Worm (Caenorhabditis elegans) whole organism, mixed stage, embryonic: ENCODE results near the gene srx-5.

ENCODE experiments used
- M03D4.4 ChIP-seq: sonication (generic microtip); optimal IDR thresholded peaks from 2 replicates; lab custom pipeline; 2017; ENCODE audit warnings: mild to moderate bottlenecking, missing genetic modification characterization, missing compliant biosample characterization
- bed-3 ChIP-seq: fragments of 200-800 bp; sonication (Bioruptor generic); optimal IDR thresholded peaks from 3 replicates; lab custom pipeline; 2018; ENCODE audit warnings: mild to moderate bottlenecking, missing genetic modification characterization, moderate library complexity, missing compliant biosample characterization
- blmp-1 ChIP-seq: fragments of 150-350 bp; optimal IDR thresholded peaks from 2 replicates; lab custom pipeline; 2014; ENCODE audit warnings: missing biosample characterization, missing genetic modification characterization
- ceh-39 ChIP-seq: fragments of 150-350 bp; optimal IDR thresholded peaks from 2 replicates; lab custom pipeline; 2014; ENCODE audit warnings: missing biosample characterization, missing genetic modification characterization
- ceh-43 ChIP-seq: fragments of 200-800 bp; sonication (Bioruptor generic); optimal IDR thresholded peaks from 2 replicates; lab custom pipeline; 2018; ENCODE audit warnings: mild to moderate bottlenecking, missing genetic modification characterization, moderate library complexity, missing compliant biosample characterization
- ceh-83 ChIP-seq: fragments of 200-800 bp; sonication (Bioruptor generic); optimal IDR thresholded peaks from 2 replicates; lab custom pipeline; 2018; ENCODE audit warnings: mild to moderate bottlenecking, missing genetic modification characterization, missing compliant biosample characterization
- ces-1 ChIP-seq: fragments of 150-350 bp; optimal IDR thresholded peaks from 2 replicates; lab custom pipeline; 2014; ENCODE audit warnings: missing biosample characterization, missing genetic modification reagents, missing genetic modification characterization
- cnd-1 ChIP-seq: fragments of 200-800 bp; sonication (Bioruptor generic); optimal IDR thresholded peaks from 2 replicates; lab custom pipeline; 2018; ENCODE audit warnings: mild to moderate bottlenecking, missing genetic modification characterization, missing compliant biosample characterization
- drap-1 ChIP-seq: fragments of 200-800 bp; sonication (Bioruptor generic); optimal IDR thresholded peaks from 3 replicates; lab custom pipeline; 2018; ENCODE audit warnings: mild to moderate bottlenecking, missing genetic modification characterization, missing compliant biosample characterization
- elt-1 ChIP-seq: sonication (generic microtip); optimal IDR thresholded peaks from 2 replicates; lab custom pipeline; 2017; ENCODE audit warnings: missing genetic modification characterization, mild to moderate bottlenecking, missing compliant biosample characterization, antibody characterized with exemption, moderate library complexity, borderline replicate concordance; ENCODE audit not compliant: insufficient read depth
- elt-3 ChIP-seq: fragments of 150-350 bp; optimal IDR thresholded peaks from 2 replicates; lab custom pipeline; 2014; ENCODE audit warnings: missing biosample characterization, missing genetic modification characterization
- ham-2 ChIP-seq: fragments of 200-800 bp; sonication (Bioruptor generic); optimal IDR thresholded peaks from 2 replicates; lab custom pipeline; 2018; ENCODE audit warnings: mild to moderate bottlenecking, missing genetic modification characterization, missing compliant biosample characterization
- hlh-1 ChIP-seq: fragments of 150-350 bp; optimal IDR thresholded peaks from 2 replicates; lab custom pipeline; 2014; ENCODE audit warnings: missing biosample characterization, missing genetic modification reagents, missing genetic modification characterization
- lin-32 ChIP-seq: fragments of 200-800 bp; sonication (Bioruptor generic); optimal IDR thresholded peaks from 2 replicates; lab custom pipeline; 2018; ENCODE audit warnings: mild to moderate bottlenecking, missing genetic modification characterization, missing compliant biosample characterization
- lsy-2 ChIP-seq: fragments of 150-350 bp; optimal IDR thresholded peaks from 2 replicates; lab custom pipeline; 2014; ENCODE audit warnings: missing biosample characterization, missing genetic modification characterization
- mab-5 ChIP-seq: fragments of 150-350 bp; optimal IDR thresholded peaks from 2 replicates; lab custom pipeline; 2014; ENCODE audit warnings: missing biosample characterization, missing genetic modification characterization
- mep-1 ChIP-seq: fragments of 150-350 bp; optimal IDR thresholded peaks from 2 replicates; lab custom pipeline; 2017; ENCODE audit warnings: missing biosample characterization, missing genetic modification reagents, missing genetic modification characterization, inconsistent platforms
- mls-2 ChIP-seq: sonication (generic microtip); optimal IDR thresholded peaks from 2 replicates; lab custom pipeline; 2016; ENCODE audit warnings: mild to moderate bottlenecking, missing genetic modification characterization, moderate library complexity, missing compliant biosample characterization
- nhr-12 ChIP-seq: fragments of 150-350 bp; optimal IDR thresholded peaks from 2 replicates; lab custom pipeline; 2014; ENCODE audit warnings: missing biosample characterization, missing genetic modification characterization
- nhr-2 ChIP-seq: fragments of 150-350 bp; optimal IDR thresholded peaks from 2 replicates; lab custom pipeline; 2014; ENCODE audit warnings: missing biosample characterization, missing genetic modification characterization
- nhr-237 ChIP-seq: fragments of 150-350 bp; optimal IDR thresholded peaks from 2 replicates; lab custom pipeline; 2014; ENCODE audit warnings: missing biosample characterization, missing genetic modification characterization
- nhr-28 ChIP-seq: fragments of 150-350 bp; optimal IDR thresholded peaks from 2 replicates; lab custom pipeline; 2014; ENCODE audit warnings: missing biosample characterization, missing genetic modification characterization
- nhr-76 ChIP-seq: sonication (generic microtip); optimal IDR thresholded peaks from 2 replicates; lab custom pipeline; 2017; ENCODE audit warnings: missing biosample characterization, missing genetic modification characterization
- pha-4 ChIP-seq: fragments of 150-350 bp; optimal IDR thresholded peaks from 2 replicates; lab custom pipeline; 2018; ENCODE audit warnings: missing biosample characterization, missing genetic modification reagents, missing genetic modification characterization
- sem-2 ChIP-seq: fragments of 200-800 bp; sonication (Bioruptor generic); optimal IDR thresholded peaks from 2 replicates; lab custom pipeline; 2018; ENCODE audit warnings: mild to moderate bottlenecking, missing genetic modification characterization, missing compliant biosample characterization
- sptf-1 ChIP-seq: sonication (generic microtip); optimal IDR thresholded peaks from 2 replicates; lab custom pipeline; 2017; ENCODE audit warnings: mild to moderate bottlenecking, missing genetic modification characterization, moderate library complexity, missing compliant biosample characterization
- tbx-8 ChIP-seq: fragments of 200-800 bp; sonication (Bioruptor generic); optimal IDR thresholded peaks from 2 replicates; lab custom pipeline; 2018; ENCODE audit warnings: mild to moderate bottlenecking, missing genetic modification characterization, moderate library complexity, missing compliant biosample characterization
- unc-120 ChIP-seq: sonication (generic microtip); optimal IDR thresholded peaks from 2 replicates; lab custom pipeline; 2017; ENCODE audit warnings: missing genetic modification characterization, missing compliant biosample characterization; ENCODE audit not compliant: poor library complexity, severe bottlenecking
- unc-39 ChIP-seq: fragments of 150-350 bp; optimal IDR thresholded peaks from 2 replicates; lab custom pipeline; 2014; ENCODE audit warnings: missing biosample characterization, missing genetic modification characterization
- unc-62 ChIP-seq: fragments of 150-350 bp; optimal IDR thresholded peaks from 2 replicates; lab custom pipeline; 2014; ENCODE audit warnings: missing biosample characterization, missing genetic modification reagents, missing genetic modification characterization
- ztf-11 ChIP-seq: fragments of 150-350 bp; optimal IDR thresholded peaks from 2 replicates; lab custom pipeline; 2014; ENCODE audit warnings: missing biosample characterization, missing genetic modification characterization

srx-5 gene

ce11 chrV:671342-671741, 28.5 kb upstream of the srx-5 start, which contains the start of gene sru-24:
Gene sru-24, minus strand, starts transcription at chrV:671442.
- TF ChIP-seq unc-39 (tag; lab: Kevin White, UChicago), result no peak

ce11 chrV:674213-674612, 25.7 kb upstream of the srx-5 start, which contains the start of gene sru-25:
Gene sru-25, minus strand, starts transcription at chrV:674313.
- TF ChIP-seq pha-4 (tag; lab: Kevin White, UChicago) (no peak), unc-39 (tag; lab: Kevin White, UChicago) (no peak), M03D4.4 (no peak), ham-2 (GFP tag; lab: Kevin White, UChicago) (no peak), bed-3 (GFP tag; lab: Kevin White, UChicago) (no peak), tbx-8 (no peak), unc-120 (tag; lab: Kevin White, UChicago) (no peak), nhr-12 (tag; lab: Kevin White, UChicago) (no peak), lsy-2 (no peak), elt-3 (tag; lab: Kevin White, UChicago) (no peak), drap-1 (GFP tag; lab: Kevin White, UChicago) (no peak), lin-32 (GFP tag; lab: Kevin White, UChicago) (no peak), nhr-237 (tag; lab: Kevin White, UChicago) (no peak), nhr-2 (no peak), ztf-11 (no peak), mab-5 (tag; lab: Kevin White, UChicago) (no peak), elt-1 (tag; lab: Kevin White, UChicago) (no peak), ceh-39 (no peak)

DNA sequence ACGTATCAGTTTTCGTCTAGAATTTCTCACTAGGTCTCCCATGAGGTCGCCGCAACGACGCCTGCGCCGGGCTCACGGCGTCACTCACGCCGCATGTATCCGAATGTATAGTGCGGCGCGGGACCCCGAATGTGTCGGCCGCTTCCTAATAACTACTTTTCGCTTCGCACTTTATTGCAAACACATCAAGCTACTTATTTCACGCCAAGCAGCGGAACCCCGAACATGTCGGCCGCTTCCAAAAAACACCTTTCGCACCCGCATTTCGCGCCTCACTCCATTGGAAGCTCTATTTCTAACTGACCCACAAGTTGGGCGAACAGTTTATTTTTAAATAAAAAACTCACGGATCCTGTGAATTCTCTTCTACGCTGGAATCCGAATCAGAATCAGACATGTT, 23.8 kb upstream of the srx-5 start:
- no peak for TF ChIP-seq sptf-1 (tag; lab: Kevin White, UChicago)
- TF ChIP-seq unc-120 (tag; lab: Kevin White, UChicago), result no peak
- TF ChIP-seq mab-5 (tag; lab: Kevin White, UChicago), result no peak
- TF ChIP-seq lin-32 (GFP tag; lab: Kevin White, UChicago), result no peak
- no peak for TF ChIP-seq nhr-2
- TF ChIP-seq mls-2, result no peak
- TF ChIP-seq nhr-237 (tag; lab: Kevin White, UChicago), result no peak
- TF ChIP-seq ces-1 (GFP tag; lab: Kevin White, UChicago), result no peak
- no peak for TF ChIP-seq M03D4.4
- TF ChIP-seq, all 35 proteins: peak for 0

ce11 chrV:676550-677084, 23.3 kb upstream of the srx-5 start, which contains the start of the genes fbxa-72 and srx-21:
Gene fbxa-72, minus strand, starts transcription at chrV:676753.
Gene srx-21, plus strand, starts transcription at chrV:677034.
- TF ChIP-seq sptf-1 (tag; lab: Kevin White, UChicago) (no peak), pha-4 (tag; lab: Kevin White, UChicago) (no peak), unc-120 (tag; lab: Kevin White, UChicago) (no peak), ham-2 (GFP tag; lab: Kevin White, UChicago) (no peak), tbx-8 (no peak)

DNA sequence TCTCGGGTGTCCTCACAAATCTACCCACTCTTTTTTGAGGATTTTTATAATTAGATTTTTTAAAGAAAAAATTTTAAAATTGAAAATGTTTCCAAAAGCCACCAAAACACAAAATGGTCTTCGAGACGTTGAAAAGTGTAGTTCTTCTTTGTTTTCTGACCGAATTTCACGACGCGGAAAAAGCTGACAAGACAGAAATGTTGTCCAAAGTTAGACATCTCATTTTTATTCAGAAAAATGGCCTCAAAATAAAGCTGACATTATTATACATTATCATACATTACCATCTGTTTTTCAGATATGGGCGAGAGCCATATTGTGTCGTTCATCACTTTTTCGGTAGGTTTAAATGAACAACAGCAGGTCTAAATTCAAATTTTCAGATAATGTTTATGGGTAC, 20.2 kb upstream of the srx-5 start, which contains the start of gene srx-22:
Gene srx-22 (plus strand): TSS at position 301 of the 400 bp plus-strand sequence.
- TF ChIP-seq lsy-2 (no peak), ceh-39 (no peak), nhr-2 (no peak), mep-1 (no peak), ces-1 (GFP tag; lab: Kevin White, UChicago) (no peak), nhr-237 (tag; lab: Kevin White, UChicago) (no peak), bed-3 (GFP tag; lab: Kevin White, UChicago) (no peak), mab-5 (tag; lab: Kevin White, UChicago) (no peak), tbx-8 (no peak), mls-2 (no peak), unc-120 (tag; lab: Kevin White, UChicago) (no peak), nhr-12 (tag; lab: Kevin White, UChicago) (no peak), unc-62 (no peak), ztf-11 (no peak), ceh-43 (no peak), sem-2 (GFP tag; lab: Kevin White, UChicago) (no peak), blmp-1 (tag; lab: Kevin White, UChicago) (no peak)

- TF ChIP-seq nhr-237 (tag; lab: Kevin White, UChicago) (no peak), nhr-76 (tag; lab: Kevin White, UChicago) (no peak), sptf-1 (tag; lab: Kevin White, UChicago) (no peak), bed-3 (GFP tag; lab: Kevin White, UChicago) (no peak), mep-1 (no peak), ztf-11 (no peak), ceh-43 (no peak), unc-62 (no peak), unc-120 (tag; lab: Kevin White, UChicago) (no peak), cnd-1 (no peak), elt-1 (tag; lab: Kevin White, UChicago) (no peak), ceh-39 (no peak), ceh-83 (no peak), elt-3 (tag; lab: Kevin White, UChicago) (no peak), hlh-1 (tag; lab: Kevin White, UChicago) (no peak), pha-4 (tag; lab: Kevin White, UChicago) (no peak), lin-32 (GFP tag; lab: Kevin White, UChicago) (no peak), nhr-28 (no peak)
Observed at ce11 chrV:682031-682430, 17.8 kb upstream of the srx-5 start, which contains the start of gene srx-23. Gene srx-23, plus strand, starts transcription at chrV:682331.
